Worm (Caenorhabditis elegans): Measurements from ENCODE around the gene R01H2.7.

Gene R01H2.7

ce11 chrIII:7090545-7090944 is 45.0 kb upstream of the R01H2.7 start, which contains the start of gene ZK418.10 (continued):
- TF ChIP-seq nhr-20 (tag; optimal IDR thresholded peaks at IDR 0.05) (peak; percentile 24), lin-13 (GFP tag; optimal IDR thresholded peaks at IDR 0.05) (no peak), hlh-17 (GFP tag; optimal IDR thresholded peaks at IDR 0.05; ENCODE audit: borderline replicate concordance) (no peak), egl-27 (tag; optimal IDR thresholded peaks at IDR 0.05) (no peak), F16B12.6 (tag; optimal IDR thresholded peaks at IDR 0.05) (no peak), mdl-1 (tag; optimal IDR thresholded peaks at IDR 0.05) (no peak), fkh-4 (tag; optimal IDR thresholded peaks at IDR 0.05; ENCODE audit: borderline replicate concordance) (no peak), lir-3 (tag; optimal IDR thresholded peaks at IDR 0.05; ENCODE audit: poor library complexity) (no peak), elt-3 (tag; optimal IDR thresholded peaks at IDR 0.05) (no peak)

- TF ChIP-seq hlh-17 (GFP tag; optimal IDR thresholded peaks at IDR 0.05; ENCODE audit: borderline replicate concordance): no peak
- no peak for TF ChIP-seq alr-1 (tag; optimal IDR thresholded peaks at IDR 0.05; ENCODE audit: borderline replicate concordance)
- TF ChIP-seq ceh-88 (GFP tag; IDR thresholded peaks at IDR 0.05): no peak
- no peak; the same call in 1 of the 2 replicates for TF ChIP-seq unc-98 (GFP tag; IDR thresholded peaks at IDR 0.05)
- peak; percentile 67 for TF ChIP-seq tbx-2 (tag; optimal IDR thresholded peaks at IDR 0.05)
- peak; percentile 86 for TF ChIP-seq lir-3 (tag; optimal IDR thresholded peaks at IDR 0.05; ENCODE audit: poor library complexity)
- no peak for TF ChIP-seq jun-1 (tag; optimal IDR thresholded peaks at IDR 0.05)
- TF ChIP-seq lin-35 (GFP tag; optimal IDR thresholded peaks at IDR 0.05): peak; percentile 53 to 69
- peak; percentile 51 for TF ChIP-seq mep-1 (tag; optimal IDR thresholded peaks at IDR 0.05)
- TF ChIP-seq unc-62 (GFP tag; optimal IDR thresholded peaks at IDR 0.05): no peak
- no peak for TF ChIP-seq sup-37 (GFP tag; optimal IDR thresholded peaks at IDR 0.05)
- peak; percentile 73 to 74 for TF ChIP-seq efl-1 (optimal IDR thresholded peaks at IDR 0.05)
- peak in 1 of 2 experiments; percentile 51 for TF ChIP-seq efl-1 (GFP tag; optimal IDR thresholded peaks at IDR 0.05 in 1 of 2)
- TF ChIP-seq nhr-11 (tag; optimal IDR thresholded peaks at IDR 0.05): no peak
- peak; percentile 79 for TF ChIP-seq dsc-1 (tag; optimal IDR thresholded peaks at IDR 0.05)
- TF ChIP-seq nhr-19 (GFP tag; conservative IDR thresholded peaks at IDR 0.05): peak; percentile 62
- no peak for TF ChIP-seq unc-30 (tag; optimal IDR thresholded peaks at IDR 0.05)
- TF ChIP-seq nhr-76 (tag; optimal IDR thresholded peaks at IDR 0.05): no peak
- peak; percentile 66 for TF ChIP-seq lin-15B (tag; optimal IDR thresholded peaks at IDR 0.05)
- no peak for TF ChIP-seq tlp-1 (tag; optimal IDR thresholded peaks at IDR 0.05)
- peak; percentile 6 for TF ChIP-seq skn-1 (tag; optimal IDR thresholded peaks at IDR 0.05)
- TF ChIP-seq Y116A8C.19 (tag; optimal IDR thresholded peaks at IDR 0.05; ENCODE audit: borderline replicate concordance): no peak
- peak; percentile 76 for TF ChIP-seq nhr-47 (tag; optimal IDR thresholded peaks at IDR 0.05)
- TF ChIP-seq nhr-71 (tag; optimal IDR thresholded peaks at IDR 0.05): peak; percentile 83
- TF ChIP-seq fkh-10 (GFP tag; optimal IDR thresholded peaks at IDR 0.05): no peak
- peak; percentile 51 for TF ChIP-seq vab-15 (tag; optimal IDR thresholded peaks at IDR 0.05)
- TF ChIP-seq isw-1 (GFP tag; IDR thresholded peaks at IDR 0.05): peak; percentile 46
- TF ChIP-seq pqm-1 (tag; optimal IDR thresholded peaks at IDR 0.05): no peak
- no peak for TF ChIP-seq hpl-2 (GFP tag; optimal IDR thresholded peaks at IDR 0.05)
- no peak for TF ChIP-seq efl-3 (GFP tag; optimal IDR thresholded peaks at IDR 0.05)
- no peak for TF ChIP-seq sptf-1 (tag; optimal IDR thresholded peaks at IDR 0.05)
- peak; percentile 20 for TF ChIP-seq nhr-77 (tag; optimal IDR thresholded peaks at IDR 0.05)
- TF ChIP-seq lsy-2 (tag; optimal IDR thresholded peaks at IDR 0.05): peak; percentile 76 to 77
- peak in 1 of 6 experiments; percentile 38 for TF ChIP-seq elt-3 (tag; optimal IDR thresholded peaks at IDR 0.05)
- TF ChIP-seq F16B12.6 (tag; optimal IDR thresholded peaks at IDR 0.05): peak; percentile 0
- TF ChIP-seq ces-1 (GFP tag; optimal IDR thresholded peaks at IDR 0.05): no peak
- peak; percentile 83 for TF ChIP-seq lin-14 (GFP tag; optimal IDR thresholded peaks at IDR 0.05)
- TF ChIP-seq ceh-82 (tag; optimal IDR thresholded peaks at IDR 0.05): peak; percentile 12 to 45 (median 20)
- peak; percentile 19 for TF ChIP-seq fos-1 (tag; optimal IDR thresholded peaks at IDR 0.05)
- TF ChIP-seq snu-23 (GFP tag; optimal IDR thresholded peaks at IDR 0.05): peak; percentile 71
- TF ChIP-seq irx-1 (tag; optimal IDR thresholded peaks at IDR 0.05): peak; percentile 51
- no peak for TF ChIP-seq egl-27 (tag; optimal IDR thresholded peaks at IDR 0.05)
- no peak for TF ChIP-seq unc-130 (tag; optimal IDR thresholded peaks at IDR 0.05)
- TF ChIP-seq C16A3.4 (tag; optimal IDR thresholded peaks at IDR 0.05): peak; percentile 43
- peak; percentile 32 for TF ChIP-seq lin-13 (GFP tag; optimal IDR thresholded peaks at IDR 0.05)
- peak in 1 of 2 experiments; percentile 68 for TF ChIP-seq ztf-11 (tag; optimal IDR thresholded peaks at IDR 0.05)
Measured at ce11 chrIII:7087691-7088323, 42.3 kb upstream of the R01H2.7 start, which contains the start of gene fubl-2. TSS of gene fubl-2 (minus strand) at chrIII:7087741.

Data from whole organism, L1 larva.